Worm (Caenorhabditis elegans) whole organism, young adult: ENCODE data around the gene F46G10.1.
A peak's percentile ranks its signal among the peaks of the same experiment; 100 is the strongest.

Experiments
- B0019.2 ChIP-seq: fragments of 200-800 bp; sonication (Bioruptor generic); conservative IDR thresholded peaks from 2 replicates; pipeline ENCODE4 v1.3.6; 2022; ENCODE audit warnings: missing genetic modification reagents, missing genetic modification characterization, missing compliant biosample characterization
- B0336.3 ChIP-seq: fragments of 200-800 bp; sonication (Bioruptor generic); IDR thresholded peaks from 2 replicates; pipeline ENCODE4 v1.3.6; 2022; ENCODE audit warnings: missing genetic modification characterization, missing compliant biosample characterization
- D2030.7 ChIP-seq: fragments of 200-800 bp; sonication (Bioruptor generic); IDR thresholded peaks from 2 replicates; pipeline ENCODE4 v1.3.6; 2022; ENCODE audit warnings: missing genetic modification reagents, missing genetic modification characterization, missing compliant biosample characterization
- F10E7.11 ChIP-seq: sonication (generic microtip); optimal IDR thresholded peaks from 2 replicates; lab custom pipeline; 2017; ENCODE audit warnings: mild to moderate bottlenecking, missing genetic modification characterization, moderate library complexity, missing compliant biosample characterization
- F39B2.1 ChIP-seq: fragments of 200-800 bp; sonication (Bioruptor generic); IDR thresholded peaks from 2 replicates; pipeline ENCODE4 v1.3.6; 2022; ENCODE audit warnings: missing genetic modification reagents, missing genetic modification characterization, missing compliant biosample characterization
- F55B11.4 ChIP-seq: sonication (generic microtip); optimal IDR thresholded peaks from 2 replicates; lab custom pipeline; 2016; ENCODE audit warnings: missing compliant biosample characterization, missing genetic modification characterization, borderline replicate concordance; ENCODE audit not compliant: insufficient read depth
- F57C9.4 ChIP-seq: sonication (generic microtip); optimal IDR thresholded peaks from 2 replicates; lab custom pipeline; 2017; ENCODE audit warnings: mild to moderate bottlenecking, missing genetic modification characterization, missing compliant biosample characterization
- Y53G8AR.9 ChIP-seq: fragments of 200-800 bp; sonication (Bioruptor generic); conservative IDR thresholded peaks from 2 replicates; pipeline ENCODE4 v1.3.6; 2022; ENCODE audit warnings: missing genetic modification reagents, missing genetic modification characterization, missing compliant biosample characterization
- Y56A3A.18 ChIP-seq: fragments of 200-800 bp; sonication (Bioruptor generic); IDR thresholded peaks from 2 replicates; pipeline ENCODE4 v1.3.6; 2022; ENCODE audit warnings: missing genetic modification reagents, missing genetic modification characterization, missing compliant biosample characterization
- Y79H2A.3 ChIP-seq: fragments of 200-800 bp; sonication (Bioruptor generic); conservative IDR thresholded peaks from 2 replicates; pipeline ENCODE4 v1.3.6; 2022; ENCODE audit warnings: missing genetic modification reagents, missing genetic modification characterization, missing compliant biosample characterization
- Y95B8A.8 ChIP-seq: fragments of 200-800 bp; sonication (Bioruptor generic); IDR thresholded peaks from 2 replicates; pipeline ENCODE4 v1.3.6; 2022; ENCODE audit warnings: missing genetic modification reagents, missing genetic modification characterization, missing compliant biosample characterization
- ZK185.1 ChIP-seq: sonication (generic microtip); optimal IDR thresholded peaks from 2 replicates; lab custom pipeline; 2016; ENCODE audit warnings: mild to moderate bottlenecking, missing genetic modification characterization, missing compliant biosample characterization; ENCODE audit not compliant: poor library complexity, severe bottlenecking
- akir-1 ChIP-seq: fragments of 200-800 bp; sonication (Bioruptor generic); optimal IDR thresholded peaks from 2 replicates; lab custom pipeline; 2018; ENCODE audit warnings: mild to moderate bottlenecking, missing genetic modification characterization, moderate library complexity, missing compliant biosample characterization
- aptf-3 ChIP-seq: fragments of 200-800 bp; sonication (Bioruptor generic); IDR thresholded peaks from 2 replicates; pipeline ENCODE4 v1.3.6; 2022; ENCODE audit warnings: missing genetic modification characterization, missing compliant biosample characterization
- die-1 ChIP-seq: sonication (generic microtip); optimal IDR thresholded peaks from 2 replicates; lab custom pipeline; 2016; ENCODE audit warnings: missing genotype, mild to moderate bottlenecking, missing genetic modification characterization, missing compliant biosample characterization
- dox-1 ChIP-seq: fragments of 200-800 bp; sonication (Bioruptor generic); IDR thresholded peaks from 2 replicates; pipeline ENCODE4 v1.3.6; 2022; ENCODE audit warnings: missing genetic modification reagents, missing genetic modification characterization, missing compliant biosample characterization
- efl-1 ChIP-seq: fragments of 150-350 bp; optimal IDR thresholded peaks from 2 replicates; lab custom pipeline; 2014; ENCODE audit warnings: missing biosample characterization, missing genetic modification reagents, missing genetic modification characterization
- fkh-3 ChIP-seq: sonication (generic microtip); optimal IDR thresholded peaks from 2 replicates; lab custom pipeline; 2016; ENCODE audit warnings: mild to moderate bottlenecking, missing genetic modification characterization, missing compliant biosample characterization
- gei-17 ChIP-seq: fragments of 200-800 bp; sonication (Bioruptor generic); optimal IDR thresholded peaks from 2 replicates; lab custom pipeline; 2018; ENCODE audit warnings: mild to moderate bottlenecking, missing genetic modification characterization, missing compliant biosample characterization
- let-526 ChIP-seq: fragments of 200-800 bp; sonication (Bioruptor generic); IDR thresholded peaks from 2 replicates; pipeline ENCODE4 v1.3.6; 2022; ENCODE audit warnings: missing genetic modification reagents, missing genetic modification characterization, missing compliant biosample characterization
- let-607 ChIP-seq, 2 experiments: fragments of 200-800 bp in 1 of 2; sonication (Bioruptor generic) in 1 of 2; sonication (generic microtip) in 1 of 2; optimal IDR thresholded peaks; 2 replicates each; lab custom pipeline; 2016 to 2018; ENCODE audit warnings: mild to moderate bottlenecking in 2 of 2, missing compliant biosample characterization in 2 of 2, missing genetic modification characterization in 2 of 2, moderate library complexity in 2 of 2, missing genotype in 1 of 2
- lin-40 ChIP-seq: sonication (generic microtip); optimal IDR thresholded peaks from 2 replicates; lab custom pipeline; 2016; ENCODE audit warnings: missing genetic modification characterization, mild to moderate bottlenecking, missing compliant biosample characterization, missing genotype, missing genetic modification reagents
- lsy-27 ChIP-seq: sonication (generic microtip); optimal IDR thresholded peaks from 2 replicates; lab custom pipeline; 2017; ENCODE audit warnings: missing genetic modification characterization, mild to moderate bottlenecking, missing compliant biosample characterization, antibody characterized with exemption, missing genotype, borderline replicate concordance; ENCODE audit not compliant: insufficient read depth
- madf-10 ChIP-seq: sonication (generic microtip); optimal IDR thresholded peaks from 2 replicates; lab custom pipeline; 2016; ENCODE audit warnings: mild to moderate bottlenecking, missing genetic modification characterization, missing compliant biosample characterization
- mes-4 ChIP-seq: sonication (generic microtip); optimal IDR thresholded peaks from 2 replicates; lab custom pipeline; 2016; ENCODE audit warnings: missing genotype, missing genetic modification characterization, missing compliant biosample characterization
- nfya-1 ChIP-seq: sonication (generic microtip); optimal IDR thresholded peaks from 2 replicates; lab custom pipeline; 2017; ENCODE audit warnings: antibody characterized with exemption, missing compliant biosample characterization, missing genetic modification characterization, borderline replicate concordance; ENCODE audit not compliant: insufficient read depth
- nhr-179 ChIP-seq: sonication (generic microtip); optimal IDR thresholded peaks from 2 replicates; lab custom pipeline; 2016; ENCODE audit warnings: mild to moderate bottlenecking, missing genetic modification characterization, missing compliant biosample characterization
- nhr-80 ChIP-seq: sonication (generic microtip); optimal IDR thresholded peaks from 2 replicates; lab custom pipeline; 2016; ENCODE audit warnings: missing genetic modification characterization, missing compliant biosample characterization
- nhr-90 ChIP-seq: sonication (generic microtip); optimal IDR thresholded peaks from 2 replicates; lab custom pipeline; 2016; ENCODE audit warnings: missing genotype, mild to moderate bottlenecking, missing genetic modification characterization, missing compliant biosample characterization
- pha-4 ChIP-seq: fragments of 150-350 bp; sonication (generic microtip); optimal IDR thresholded peaks from 2 replicates; lab custom pipeline; 2014; ENCODE audit warnings: missing biosample characterization, missing genetic modification reagents, missing genetic modification characterization
- sdz-38 ChIP-seq: sonication (generic microtip); optimal IDR thresholded peaks from 2 replicates; lab custom pipeline; 2016; ENCODE audit warnings: missing genotype, missing genetic modification characterization, missing compliant biosample characterization
- sea-2 ChIP-seq: fragments of 200-800 bp; sonication (Bioruptor generic); IDR thresholded peaks from 2 replicates; pipeline ENCODE4 v1.3.6; 2022; ENCODE audit warnings: missing genetic modification characterization, missing compliant biosample characterization
- tbx-9 ChIP-seq: sonication (generic microtip); optimal IDR thresholded peaks from 2 replicates; lab custom pipeline; 2016; ENCODE audit warnings: borderline replicate concordance, missing genetic modification characterization, inconsistent platforms, missing compliant biosample characterization
- unc-130 ChIP-seq: sonication (generic microtip); optimal IDR thresholded peaks from 2 replicates; lab custom pipeline; 2016; ENCODE audit warnings: missing genetic modification reagents, missing genetic modification characterization, missing compliant biosample characterization
- ztf-18 ChIP-seq: sonication (generic microtip); optimal IDR thresholded peaks from 2 replicates; lab custom pipeline; 2016; ENCODE audit warnings: missing genotype, mild to moderate bottlenecking, missing genetic modification characterization, missing compliant biosample characterization

Gene F46G10.1

DNA sequence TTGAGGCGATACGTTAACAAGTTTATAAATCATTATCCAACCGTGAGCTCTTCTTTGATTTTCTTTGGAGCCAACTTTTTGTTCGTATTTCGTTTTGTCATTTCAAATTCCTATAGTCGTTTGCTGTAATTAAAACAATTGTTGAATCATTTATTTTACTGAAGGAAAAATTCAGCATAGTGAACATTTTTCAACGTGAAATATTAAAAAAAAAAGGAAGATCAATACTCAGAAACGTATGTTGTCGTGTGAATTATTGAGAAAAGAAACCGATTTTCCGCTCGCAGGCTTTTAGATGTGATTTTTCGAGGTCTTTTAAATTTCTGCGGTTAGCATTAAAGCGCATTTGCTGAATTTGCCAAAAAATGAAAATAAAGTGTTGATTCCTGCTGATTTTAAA lies 32.7 kb downstream of the F46G10.1 start, which contains the start of gene phf-33:
Gene phf-33 (minus strand): TSS at position 101 of the 400 bp plus-strand sequence.
- TF ChIP-seq aptf-3 (GFP tag; lab: Robert Waterston, UW) (no peak), efl-1 (GFP tag; lab: Kevin White, UChicago) (no peak), sdz-38 (tag; lab: Kevin White, UChicago) (no peak), nhr-179 (tag; lab: Kevin White, UChicago) (no peak), gei-17 (GFP tag; lab: Kevin White, UChicago) (no peak), B0019.2 (GFP tag; lab: Robert Waterston, UW) (no peak)

DNA sequence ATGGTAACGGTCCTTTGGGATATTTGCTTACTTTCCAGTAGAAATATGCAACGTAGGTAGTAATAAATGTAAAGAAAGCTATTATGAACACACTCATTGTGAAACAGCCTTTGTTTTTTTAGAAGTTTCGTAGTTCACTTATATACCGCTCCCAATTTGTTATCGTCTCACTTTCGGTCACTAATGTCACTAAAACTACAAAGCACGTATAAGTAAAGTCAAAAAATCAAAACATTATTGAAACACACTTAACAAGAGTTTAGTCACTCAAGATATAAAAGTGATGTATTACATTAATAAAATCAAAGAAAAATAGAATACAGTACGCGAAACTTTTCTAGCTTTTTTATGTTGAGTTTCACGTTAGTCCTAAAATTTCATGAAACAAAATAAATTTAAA lies 37.5 kb downstream of the F46G10.1 start, which contains the start of gene cyp-14A3:
Gene cyp-14A3 (minus strand): TSS at position 101 of the 400 bp plus-strand sequence.
- no peak for TF ChIP-seq akir-1 (GFP tag; lab: Kevin White, UChicago)
- no peak for TF ChIP-seq lsy-27 (tag; lab: Kevin White, UChicago)
- no peak for TF ChIP-seq Y79H2A.3 (GFP tag; lab: Robert Waterston, UW)
- TF ChIP-seq unc-130 (GFP tag; lab: Kevin White, UChicago): no peak
- TF ChIP-seq Y56A3A.18: no peak
- TF ChIP-seq F39B2.1: no peak
- TF ChIP-seq sdz-38 (tag; lab: Kevin White, UChicago): no peak
- no peak for TF ChIP-seq let-607 (tag; optimal IDR thresholded peaks at IDR 0.05; lab: Kevin White, UChicago)
- no peak for TF ChIP-seq nfya-1 (tag; lab: Kevin White, UChicago)
- TF ChIP-seq nhr-179 (tag; lab: Kevin White, UChicago): no peak
- no peak for TF ChIP-seq gei-17 (GFP tag; lab: Kevin White, UChicago)
- no peak for TF ChIP-seq F57C9.4 (tag; lab: Kevin White, UChicago)
- no peak for TF ChIP-seq ztf-18 (tag; lab: Kevin White, UChicago)
- no peak for TF ChIP-seq D2030.7 (GFP tag; lab: Robert Waterston, UW)
- no peak for TF ChIP-seq F10E7.11 (tag; lab: Kevin White, UChicago)
- no peak for TF ChIP-seq Y95B8A.8 (GFP tag; lab: Robert Waterston, UW)
- no peak for TF ChIP-seq lin-40
- TF ChIP-seq madf-10 (tag; lab: Kevin White, UChicago): no peak
- TF ChIP-seq B0336.3: no peak
- TF ChIP-seq fkh-3: no peak
- TF ChIP-seq, all 124 proteins: peak for 0

DNA sequence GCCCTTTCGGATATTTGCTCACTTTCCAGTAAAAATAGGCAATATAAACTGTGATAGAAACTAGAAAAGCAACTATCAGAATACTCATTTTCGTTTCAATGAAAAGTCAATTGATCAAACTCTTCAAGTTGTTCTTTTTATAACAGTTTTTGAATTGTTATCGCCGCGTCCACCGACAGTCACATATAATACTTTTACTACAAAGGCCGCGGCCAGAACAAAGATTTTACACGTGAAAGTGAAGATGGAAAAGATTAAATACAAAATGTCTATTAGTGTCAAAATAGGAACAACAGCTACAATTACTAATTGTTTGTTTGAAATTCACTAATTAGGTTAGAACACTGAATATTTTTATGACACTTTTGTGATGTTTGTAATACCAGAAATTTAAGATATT lies 42.0 kb downstream of the F46G10.1 start, which contains the start of gene cyp-14A2:
Gene cyp-14A2 (minus strand): TSS at position 101 of the 400 bp plus-strand sequence.
- TF ChIP-seq nhr-80 (peak; percentile 35), Y53G8AR.9 (no peak)

DNA sequence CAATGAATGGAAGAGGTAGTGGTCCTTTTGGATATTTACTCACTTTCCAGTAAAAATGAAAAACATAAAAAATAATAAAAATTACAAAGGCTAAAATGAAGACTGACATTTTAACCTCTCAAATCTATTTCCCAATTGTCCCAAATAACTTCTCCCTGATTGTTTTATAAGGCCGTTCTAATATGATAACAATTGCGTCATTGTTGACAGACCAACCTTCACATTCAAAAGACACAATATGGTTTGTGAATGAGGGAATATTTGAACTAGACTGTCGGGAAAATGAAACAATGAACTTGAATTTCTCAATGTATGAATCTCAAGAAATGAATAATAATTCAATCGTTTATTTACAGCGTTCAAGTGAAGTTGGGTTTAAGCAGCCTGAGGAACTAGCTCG lies 44.3 kb downstream of the F46G10.1 start, which contains the start of gene cyp-14A1:
Gene cyp-14A1 (minus strand): TSS at position 126 of the 400 bp plus-strand sequence.
- TF ChIP-seq F55B11.4 (tag; lab: Kevin White, UChicago): no peak
- no peak for TF ChIP-seq pha-4 (tag; lab: Kevin White, UChicago)
- no peak for TF ChIP-seq dox-1 (GFP tag; lab: Robert Waterston, UW)
- no peak for TF ChIP-seq nhr-90 (tag; lab: Kevin White, UChicago)
- no peak for TF ChIP-seq ZK185.1
- TF ChIP-seq fkh-3: no peak
- no peak for TF ChIP-seq tbx-9 (tag; lab: Kevin White, UChicago)
- TF ChIP-seq let-526 (GFP tag; lab: Robert Waterston, UW): no peak
- TF ChIP-seq nhr-179 (tag; lab: Kevin White, UChicago): no peak
- no peak for TF ChIP-seq mes-4 (tag; lab: Kevin White, UChicago)
- no peak for TF ChIP-seq die-1 (tag; lab: Kevin White, UChicago)
- no peak for TF ChIP-seq sea-2 (GFP tag; lab: Robert Waterston, UW)
